Fruit fly (Drosophila melanogaster) Kc167 (cell line): ENCODE measurements around the gene CG8132.

ENCODE experiments used
- Myc ChIP-seq: fragments of >200 bp; optimal IDR thresholded peaks from 2 replicates; lab custom pipeline; 2017; ENCODE audit warnings: missing external identifiers
- Sin3A ChIP-seq: fragments of >200 bp; optimal IDR thresholded peaks from 2 replicates; lab custom pipeline; 2018; ENCODE audit warnings: missing external identifiers
- insv ChIP-seq: fragments of >200 bp; optimal IDR thresholded peaks from 3 replicates; lab custom pipeline; 2018; ENCODE audit warnings: missing external identifiers
- psq ChIP-seq: fragments of >200 bp; optimal IDR thresholded peaks from 2 replicates; lab custom pipeline; 2017; ENCODE audit warnings: missing external identifiers
- ttk ChIP-seq: sonication (Bioruptor generic); optimal IDR thresholded peaks from 2 replicates; lab custom pipeline; 2017; ENCODE audit warnings: missing external identifiers

DNA sequence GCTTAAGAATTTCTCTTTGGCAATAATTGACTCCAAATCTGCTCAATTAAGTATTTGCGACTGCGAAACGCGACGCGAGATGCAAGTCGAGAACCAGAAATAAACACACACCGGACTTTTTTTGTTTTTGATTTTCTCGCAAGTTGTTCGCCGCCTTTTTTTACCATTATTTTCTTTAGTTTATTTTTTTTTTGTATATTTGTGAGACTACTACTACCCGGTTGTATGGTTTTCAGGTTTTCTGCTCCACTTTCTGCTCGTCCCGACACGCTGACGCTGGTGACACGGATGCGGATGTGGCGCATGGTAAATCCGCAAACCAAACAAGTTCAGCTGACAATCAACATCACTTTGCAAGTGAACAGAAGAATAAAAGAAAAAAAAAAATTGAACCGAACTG lies 20.3 kb upstream of the CG8132 start:
- TF ChIP-seq ttk (lab: Kevin White, UChicago) = no peak
- TF ChIP-seq insv (lab: Kevin White, UChicago) = no peak
- no peak for TF ChIP-seq Myc (lab: Kevin White, UChicago)
- no peak for TF ChIP-seq psq
- no peak for TF ChIP-seq Sin3A (lab: Kevin White, UChicago)
